Worm (Caenorhabditis elegans): Measurements from ENCODE around the gene Y39E4B.6.

DNA sequence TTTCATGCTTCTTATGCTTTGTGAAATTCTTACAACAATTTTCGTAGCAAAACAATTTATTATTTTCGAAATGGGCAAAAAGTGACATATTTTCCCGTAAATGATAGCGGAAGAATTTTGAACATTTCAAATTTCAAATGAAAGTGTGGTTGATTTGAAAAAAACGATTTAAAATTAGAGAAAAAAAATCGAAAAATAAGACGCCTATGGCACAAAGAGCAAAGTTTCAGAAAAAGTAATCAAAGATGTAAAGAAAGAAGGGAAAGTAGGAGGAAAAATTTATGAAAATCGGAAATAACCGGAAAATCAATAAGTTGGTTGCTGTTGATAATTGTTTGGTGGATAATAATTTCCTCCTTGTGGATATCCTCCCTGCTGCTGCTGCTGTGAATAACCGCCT is 16.9 kb downstream of the Y39E4B.6 start:
- TF ChIP-seq mdl-1 (tag; optimal IDR thresholded peaks at IDR 0.05): no peak
- no peak for TF ChIP-seq dpl-1 (GFP tag; optimal IDR thresholded peaks at IDR 0.05)

Data from whole organism, L1 larva.